Fruit fly (Drosophila melanogaster): Measurements from ENCODE around the gene lmgA.

- no peak for TF ChIP-seq bigmax (GFP tag; optimal IDR thresholded peaks at IDR 0.05)
- TF ChIP-seq Poxn (GFP tag; IDR thresholded peaks at IDR 0.05): no peak
- TF ChIP-seq dati (GFP tag; IDR thresholded peaks at IDR 0.05): no peak
- no peak for TF ChIP-seq CG30020 (tag; optimal IDR thresholded peaks at IDR 0.05)
- no peak for TF ChIP-seq fru (optimal IDR thresholded peaks at IDR 0.05)
- TF ChIP-seq slou (GFP tag; optimal IDR thresholded peaks at IDR 0.05): no peak
- TF ChIP-seq gro (GFP tag; optimal IDR thresholded peaks at IDR 0.05): no peak
- no peak for TF ChIP-seq HmgZ (tag; optimal IDR thresholded peaks at IDR 0.05)
Measured at dm6 chr2L:8553789-8554626, 25.6 kb upstream of the lmgA start.
